Fruit fly (Drosophila melanogaster): ENCODE results near the gene Surf4.

The Surf4 gene

dm6 chr3R:15297904-15298303, 48.1 kb downstream of the Surf4 start (continued):
- no peak for TF ChIP-seq Nf-YB (GFP tag; optimal IDR thresholded peaks at IDR 0.05)
- no peak for TF ChIP-seq Max (GFP tag; optimal IDR thresholded peaks at IDR 0.05)
- no peak for TF ChIP-seq Dll (GFP tag; IDR thresholded peaks at IDR 0.05; ENCODE audit: partially characterized antibody)
- TF ChIP-seq oc (tag; optimal IDR thresholded peaks at IDR 0.05), result no peak
- TF ChIP-seq CG13287 (GFP tag; IDR thresholded peaks at IDR 0.05; ENCODE audit: partially characterized antibody), result 0 out of 2 replicates have a peak, but pooled peaks have one; percentile 14
- TF ChIP-seq CG13296 (GFP tag; optimal IDR thresholded peaks at IDR 0.05), result no peak
- TF ChIP-seq Hmx (GFP tag; optimal IDR thresholded peaks at IDR 0.05), result no peak
- TF ChIP-seq ro (GFP tag; IDR thresholded peaks at IDR 0.05), result no peak
- no peak for TF ChIP-seq CG8388 (GFP tag; optimal IDR thresholded peaks at IDR 0.05)
- no peak for TF ChIP-seq CG7556 (GFP tag; optimal IDR thresholded peaks at IDR 0.05)
- no peak for TF ChIP-seq CG16863 (GFP tag; optimal IDR thresholded peaks at IDR 0.05)
- TF ChIP-seq ara (GFP tag; IDR thresholded peaks at IDR 0.05), result no peak
- TF ChIP-seq CG1832 (GFP tag; optimal IDR thresholded peaks at IDR 0.05), result no peak
- no peak for TF ChIP-seq Hr39 (optimal IDR thresholded peaks at IDR 0.05)
- TF ChIP-seq CG15514 (GFP tag; optimal IDR thresholded peaks at IDR 0.05), result no peak
- TF ChIP-seq CG10366 (GFP tag; IDR thresholded peaks at IDR 0.05), result no peak
- TF ChIP-seq fd3F (GFP tag; optimal IDR thresholded peaks at IDR 0.05), result no peak
- TF ChIP-seq sug (tag; optimal IDR thresholded peaks at IDR 0.05), result peak; percentile 70
- no peak for TF ChIP-seq disco-r (GFP tag; optimal IDR thresholded peaks at IDR 0.05)
- no peak for TF ChIP-seq YL-1 (GFP tag; optimal IDR thresholded peaks at IDR 0.05)

- no peak for TF ChIP-seq dmrt99B (tag; optimal IDR thresholded peaks at IDR 0.05)
- TF ChIP-seq CG6175 (GFP tag; IDR thresholded peaks at IDR 0.05), result no peak
- no peak for TF ChIP-seq CG11093 (GFP tag; IDR thresholded peaks at IDR 0.05)
- no peak for TF ChIP-seq emc (GFP tag; optimal IDR thresholded peaks at IDR 0.05)
- TF ChIP-seq wek (GFP tag; optimal IDR thresholded peaks at IDR 0.05), result no peak
- TF ChIP-seq bbx (GFP tag; IDR thresholded peaks at IDR 0.05; ENCODE audit: partially characterized antibody), result peak; percentile 24; the same call in 1 of the 2 replicates
- TF ChIP-seq amos (GFP tag; IDR thresholded peaks at IDR 0.05; ENCODE audit: partially characterized antibody), result no peak
- TF ChIP-seq B-H2 (GFP tag; optimal IDR thresholded peaks at IDR 0.05), result no peak
- no peak for TF ChIP-seq CG17612 (GFP tag; IDR thresholded peaks at IDR 0.05)
- TF ChIP-seq Fer2 (tag; optimal IDR thresholded peaks at IDR 0.05), result no peak
- TF ChIP-seq lab (GFP tag; optimal IDR thresholded peaks at IDR 0.05), result no peak
- TF ChIP-seq CG12219 (GFP tag; optimal IDR thresholded peaks at IDR 0.05), result no peak
- TF ChIP-seq CG11247 (GFP tag; IDR thresholded peaks at IDR 0.05), result no peak
- peak; percentile 37 for TF ChIP-seq sens (GFP tag)
- no peak for TF ChIP-seq CG10274 (GFP tag; optimal IDR thresholded peaks at IDR 0.05)
- TF ChIP-seq CG9932 (GFP tag; IDR thresholded peaks at IDR 0.05), result no peak
- no peak for TF ChIP-seq en (GFP tag; optimal IDR thresholded peaks at IDR 0.05)
- no peak for TF ChIP-seq Atf6 (GFP tag; IDR thresholded peaks at IDR 0.05)
- TF ChIP-seq mirr (GFP tag; optimal IDR thresholded peaks at IDR 0.05), result peak; percentile 59
- TF ChIP-seq CG16815 (GFP tag; optimal IDR thresholded peaks at IDR 0.05), result no peak
- TF ChIP-seq kah (GFP tag; optimal IDR thresholded peaks at IDR 0.05), result no peak
- no peak for TF ChIP-seq Mad (GFP tag; optimal IDR thresholded peaks at IDR 0.05)
- TF ChIP-seq CG6654 (GFP tag; optimal IDR thresholded peaks at IDR 0.05), result no peak
- no peak for TF ChIP-seq CG32532 (GFP tag; IDR thresholded peaks at IDR 0.05)
- TF ChIP-seq zf30C (GFP tag; optimal IDR thresholded peaks at IDR 0.05), result no peak
- TF ChIP-seq Ravus (GFP tag; IDR thresholded peaks at IDR 0.05), result no peak
- peak; percentile 73 for TF ChIP-seq CG15514 (GFP tag; optimal IDR thresholded peaks at IDR 0.05)
- TF ChIP-seq ab (GFP tag; optimal IDR thresholded peaks at IDR 0.05), result no peak
- TF ChIP-seq so (GFP tag; IDR thresholded peaks at IDR 0.05), result 0 out of 3 replicates have a peak, but pooled peaks have one; percentile 28
- no peak for TF ChIP-seq CG43689 (GFP tag; IDR thresholded peaks at IDR 0.05)
- TF ChIP-seq Elba2 (GFP tag; optimal IDR thresholded peaks at IDR 0.05), result no peak
- peak; percentile 37 for TF ChIP-seq CG13894 (tag; optimal IDR thresholded peaks at IDR 0.05)
- no peak for TF ChIP-seq repo (GFP tag; optimal IDR thresholded peaks at IDR 0.05)
These were observed 52.1 kb downstream of the Surf4 start for dm6 chr3R:15293878-15294350.
